Worm (Caenorhabditis elegans) whole organism, L2 larva: ENCODE results near the gene pho-4.

ENCODE experiments used
- C34F6.9 ChIP-seq: fragments of 150-350 bp; optimal IDR thresholded peaks from 2 replicates; lab custom pipeline; 2014; ENCODE audit warnings: missing biosample characterization, missing genetic modification characterization
- F13H6.1 ChIP-seq: sonication (generic microtip); optimal IDR thresholded peaks from 2 replicates; lab custom pipeline; 2016; ENCODE audit warnings: missing genetic modification characterization, missing compliant biosample characterization
- Y55F3AM.14 ChIP-seq: fragments of 200-800 bp; sonication (Bioruptor generic); optimal IDR thresholded peaks from 2 replicates; lab custom pipeline; 2018; ENCODE audit warnings: mild to moderate bottlenecking, missing genetic modification characterization, missing compliant biosample characterization
- alr-1 ChIP-seq: fragments of 150-350 bp; optimal IDR thresholded peaks from 2 replicates; lab custom pipeline; 2014; ENCODE audit warnings: missing biosample characterization, missing genetic modification characterization
- aly-2 ChIP-seq: fragments of 150-350 bp; optimal IDR thresholded peaks from 2 replicates; lab custom pipeline; 2014; ENCODE audit warnings: missing biosample characterization, missing genetic modification characterization
- dmd-4 ChIP-seq: sonication (generic microtip); optimal IDR thresholded peaks from 2 replicates; lab custom pipeline; 2017; ENCODE audit warnings: missing biosample characterization, missing genetic modification characterization
- egl-27 ChIP-seq: sonication (generic microtip); optimal IDR thresholded peaks from 3 replicates; lab custom pipeline; 2017; ENCODE audit warnings: missing biosample characterization, missing genetic modification reagents, missing genetic modification characterization
- elt-1 ChIP-seq: fragments of 150-350 bp; optimal IDR thresholded peaks from 2 replicates; lab custom pipeline; 2014; ENCODE audit warnings: missing biosample characterization, missing genetic modification characterization
- elt-3 ChIP-seq: sonication (generic microtip); optimal IDR thresholded peaks from 2 replicates; lab custom pipeline; 2017; ENCODE audit warnings: missing biosample characterization, missing genetic modification characterization
- fos-1 ChIP-seq: fragments of 150-350 bp; optimal IDR thresholded peaks from 2 replicates; lab custom pipeline; 2014; ENCODE audit warnings: missing biosample characterization, missing genetic modification characterization
- gmeb-1 ChIP-seq: fragments of 150-350 bp; optimal IDR thresholded peaks from 2 replicates; lab custom pipeline; 2014; ENCODE audit warnings: missing biosample characterization, missing genetic modification characterization
- lin-11 ChIP-seq: fragments of 150-350 bp; sonication (generic microtip); optimal IDR thresholded peaks from 2 replicates; lab custom pipeline; 2014; ENCODE audit warnings: missing biosample characterization, missing genetic modification characterization, inconsistent platforms, mixed read lengths
- lin-13 ChIP-seq: fragments of 150-350 bp; optimal IDR thresholded peaks from 2 replicates; lab custom pipeline; 2014; ENCODE audit warnings: missing biosample characterization, missing genetic modification reagents, missing genetic modification characterization
- lsy-2 ChIP-seq, 2 experiments: fragments of 150-350 bp in 1 of 2; sonication (generic microtip) in 1 of 2; optimal IDR thresholded peaks; 2 replicates each; lab custom pipeline; 2014 to 2017; ENCODE audit warnings: missing biosample characterization in 2 of 2, missing genetic modification characterization in 2 of 2
- mab-5 ChIP-seq: fragments of 150-350 bp; optimal IDR thresholded peaks from 2 replicates; lab custom pipeline; 2014; ENCODE audit warnings: missing biosample characterization, missing genetic modification characterization
- mdl-1 ChIP-seq, 2 experiments: fragments of 150-350 bp in 1 of 2; sonication (generic microtip) in 1 of 2; optimal IDR thresholded peaks; 2 replicates each; lab custom pipeline; 2017; ENCODE audit warnings: missing biosample characterization in 2 of 2, missing genetic modification characterization in 2 of 2
- nhr-10 ChIP-seq: sonication (generic microtip); optimal IDR thresholded peaks from 2 replicates; lab custom pipeline; 2017; ENCODE audit warnings: missing biosample characterization, missing genetic modification characterization
- nhr-11 ChIP-seq: fragments of 150-350 bp; optimal IDR thresholded peaks from 2 replicates; lab custom pipeline; 2014; ENCODE audit warnings: missing biosample characterization, missing genetic modification characterization
- nhr-12 ChIP-seq: fragments of 150-350 bp; optimal IDR thresholded peaks from 2 replicates; lab custom pipeline; 2014; ENCODE audit warnings: missing biosample characterization, missing genetic modification characterization
- nhr-21 ChIP-seq: fragments of 150-350 bp; optimal IDR thresholded peaks from 2 replicates; lab custom pipeline; 2014; ENCODE audit warnings: missing biosample characterization, missing genetic modification characterization
- nhr-237 ChIP-seq: fragments of 150-350 bp; optimal IDR thresholded peaks from 2 replicates; lab custom pipeline; 2014; ENCODE audit warnings: missing biosample characterization, missing genetic modification characterization
- nhr-25 ChIP-seq: fragments of 150-350 bp; sonication (generic microtip); optimal IDR thresholded peaks from 3 replicates; lab custom pipeline; 2014; ENCODE audit warnings: missing biosample characterization, missing genetic modification characterization
- nhr-77 ChIP-seq: fragments of 150-350 bp; optimal IDR thresholded peaks from 2 replicates; lab custom pipeline; 2014; ENCODE audit warnings: missing biosample characterization, missing genetic modification characterization
- skn-1 ChIP-seq: sonication (generic microtip); optimal IDR thresholded peaks from 2 replicates; lab custom pipeline; 2017; ENCODE audit warnings: missing biosample characterization, missing genetic modification characterization
- sma-3 ChIP-seq: sonication (generic microtip); optimal IDR thresholded peaks from 2 replicates; lab custom pipeline; 2016; ENCODE audit warnings: missing genetic modification reagents, missing genetic modification characterization, missing compliant biosample characterization
- sma-9 ChIP-seq, 2 experiments: fragments of 150-350 bp in 1 of 2; sonication (generic microtip) in 1 of 2; optimal IDR thresholded peaks; 2 replicates each; lab custom pipeline; 2014 to 2016; ENCODE audit warnings: missing genetic modification characterization in 2 of 2, mild to moderate bottlenecking in 1 of 2, missing biosample characterization in 1 of 2, missing compliant biosample characterization in 1 of 2, missing genetic modification reagents in 1 of 2, moderate library complexity in 1 of 2
- unc-55 ChIP-seq: fragments of 150-350 bp; sonication (generic microtip); optimal IDR thresholded peaks from 3 replicates; lab custom pipeline; 2014; ENCODE audit warnings: missing biosample characterization, missing genetic modification reagents, missing genetic modification characterization
- unc-62 ChIP-seq: fragments of 150-350 bp; optimal IDR thresholded peaks from 2 replicates; lab custom pipeline; 2014; ENCODE audit warnings: missing biosample characterization, missing genetic modification reagents, missing genetic modification characterization
- ztf-1 ChIP-seq: fragments of 200-800 bp; sonication (Bioruptor generic); conservative IDR thresholded peaks from 2 replicates; pipeline ENCODE4 v1.3.6; 2022; ENCODE audit warnings: missing genetic modification characterization, missing compliant biosample characterization
- ztf-11 ChIP-seq: sonication (generic microtip); optimal IDR thresholded peaks from 2 replicates; lab custom pipeline; 2017; ENCODE audit warnings: missing biosample characterization, missing genetic modification characterization
- ztf-4 ChIP-seq: fragments of 150-350 bp; optimal IDR thresholded peaks from 2 replicates; lab custom pipeline; 2014; ENCODE audit warnings: missing biosample characterization, missing genetic modification characterization

pho-4 gene

ce11 chrII:5220648-5221047, 17.6 kb downstream of the pho-4 start:
- TF ChIP-seq nhr-11 (tag; lab: Kevin White, UChicago): no peak
- TF ChIP-seq dmd-4 (tag; lab: Kevin White, UChicago): no peak
- TF ChIP-seq elt-1 (tag; lab: Kevin White, UChicago): no peak
- TF ChIP-seq gmeb-1: no peak
- TF ChIP-seq egl-27 (tag; lab: Kevin White, UChicago): no peak
- TF ChIP-seq nhr-237 (tag; lab: Kevin White, UChicago): no peak
- TF ChIP-seq ztf-11 (tag; lab: Kevin White, UChicago): no peak
- no peak for TF ChIP-seq nhr-77 (tag; lab: Kevin White, UChicago)
- TF ChIP-seq sma-9 (GFP tag; optimal IDR thresholded peaks at IDR 0.05; lab: Kevin White, UChicago): peak; percentile 38
- TF ChIP-seq sma-9 (tag; optimal IDR thresholded peaks at IDR 0.05; lab: Kevin White, UChicago): no peak
- no peak for TF ChIP-seq unc-62 (GFP tag; lab: Kevin White, UChicago)
- no peak for TF ChIP-seq skn-1
- no peak for TF ChIP-seq nhr-21
- TF ChIP-seq mab-5: peak; percentile 47
- no peak for TF ChIP-seq nhr-10 (tag; lab: Kevin White, UChicago)

ce11 chrII:5218349-5218748, 19.9 kb downstream of the pho-4 start:
- TF ChIP-seq mab-5 (peak; percentile 20), sma-3 (GFP tag; lab: Kevin White, UChicago) (no peak), aly-2 (tag; lab: Kevin White, UChicago) (no peak), nhr-237 (tag; lab: Kevin White, UChicago) (no peak), unc-55 (GFP tag; lab: Kevin White, UChicago) (peak; percentile 30), Y55F3AM.14 (GFP tag; lab: Kevin White, UChicago) (no peak), nhr-77 (tag; lab: Kevin White, UChicago) (no peak), ztf-4 (tag; lab: Kevin White, UChicago) (no peak), F13H6.1 (tag; lab: Kevin White, UChicago) (no peak)
- TF ChIP-seq, all 48 proteins: peak for 2

DNA sequence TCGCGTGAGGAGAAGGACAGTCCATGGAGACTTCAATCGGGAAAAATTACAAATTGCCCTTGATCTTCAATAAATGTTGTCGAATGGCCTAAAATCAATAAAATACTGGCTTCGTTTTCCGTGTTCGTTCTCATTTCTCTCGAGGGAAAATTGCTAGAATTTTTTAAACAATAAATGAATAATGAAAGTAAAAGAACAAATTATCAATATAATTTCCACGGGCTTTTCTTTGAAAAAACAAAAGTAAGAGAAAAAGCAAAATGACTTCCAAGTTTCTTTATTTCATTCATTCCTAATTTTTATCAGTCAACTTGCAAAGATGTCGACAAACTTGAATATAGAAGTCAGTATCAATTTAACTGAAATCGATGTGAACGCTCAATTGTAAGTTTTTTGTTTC, 25.6 kb downstream of the pho-4 start, which contains the start of gene C34F11.1:
Gene C34F11.1 (plus strand): TSS at position 301 of the 400 bp plus-strand sequence.
- TF ChIP-seq nhr-12 (tag; lab: Kevin White, UChicago): no peak
- TF ChIP-seq lin-13 (GFP tag; lab: Kevin White, UChicago): no peak
- no peak for TF ChIP-seq lin-11 (tag; lab: Kevin White, UChicago)
- TF ChIP-seq elt-1 (tag; lab: Kevin White, UChicago): no peak
- no peak for TF ChIP-seq C34F6.9 (tag; lab: Kevin White, UChicago)

DNA sequence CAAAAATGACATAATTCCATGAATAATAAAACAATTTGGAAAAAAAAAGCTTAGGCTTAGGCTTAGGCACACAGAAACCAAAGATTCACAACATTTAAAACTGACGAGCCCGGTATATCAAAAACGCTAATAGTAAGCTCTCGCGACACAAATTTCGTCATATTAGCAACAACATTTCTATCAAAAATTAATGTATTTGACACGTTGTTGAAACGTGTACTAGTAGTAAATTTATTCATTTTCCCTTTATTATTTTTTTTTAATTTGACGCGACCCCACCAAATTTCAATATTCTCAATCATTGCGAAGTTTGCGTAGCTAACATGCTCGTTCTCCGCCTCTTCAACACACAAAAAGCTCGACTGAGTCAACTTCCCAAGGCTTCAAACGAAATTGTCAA, 26.3 kb downstream of the pho-4 start, which contains the start of gene C34F11.2:
Gene C34F11.2 (plus strand): TSS at position 301 of the 400 bp plus-strand sequence.
- TF ChIP-seq F13H6.1 (tag; lab: Kevin White, UChicago) (no peak), sma-3 (GFP tag; lab: Kevin White, UChicago) (no peak), alr-1 (tag; lab: Kevin White, UChicago) (no peak), lin-13 (GFP tag; lab: Kevin White, UChicago) (no peak), sma-9 (GFP tag; optimal IDR thresholded peaks at IDR 0.05; lab: Kevin White, UChicago) (no peak), sma-9 (tag; optimal IDR thresholded peaks at IDR 0.05; lab: Kevin White, UChicago) (no peak), lin-11 (tag; lab: Kevin White, UChicago) (no peak), mdl-1 (tag; optimal IDR thresholded peaks at IDR 0.05; lab: Kevin White, UChicago) (no peak), ztf-1 (GFP tag; lab: Robert Waterston, UW) (no peak), skn-1 (no peak), fos-1 (tag; lab: Kevin White, UChicago) (no peak), elt-3 (tag; lab: Kevin White, UChicago) (no peak), nhr-77 (tag; lab: Kevin White, UChicago) (no peak), lsy-2 (tag; optimal IDR thresholded peaks at IDR 0.05; lab: Kevin White, UChicago) (no peak), ztf-4 (tag; lab: Kevin White, UChicago) (no peak)

DNA sequence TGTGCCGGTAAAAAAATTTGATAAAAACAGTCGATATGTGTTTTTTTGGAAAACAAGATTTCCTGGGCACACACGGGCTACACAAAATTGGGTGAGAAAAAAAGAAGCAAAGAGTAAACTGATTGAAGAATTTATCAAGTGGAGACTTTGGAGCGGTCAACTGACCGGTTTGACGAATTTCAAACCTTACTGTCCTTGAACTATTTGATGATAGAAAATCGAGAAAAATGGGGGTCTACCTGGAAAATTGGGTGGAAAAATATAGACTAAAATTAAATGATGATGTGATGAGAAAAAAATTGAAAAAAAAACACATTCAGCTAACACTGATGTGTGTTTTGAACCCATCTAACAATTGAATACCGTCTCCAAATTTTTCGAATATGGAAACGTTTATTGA, 27.4 kb downstream of the pho-4 start, which contains the start of gene C34F11.8:
Gene C34F11.8 (minus strand): TSS at position 135 of the 400 bp plus-strand sequence.
- TF ChIP-seq ztf-4 (tag; lab: Kevin White, UChicago) (no peak), nhr-25 (tag; lab: Kevin White, UChicago) (peak; percentile 43), sma-3 (GFP tag; lab: Kevin White, UChicago) (peak; percentile 1)
